Fruit fly (Drosophila melanogaster) whole organism, pupa: ENCODE results near the gene CG31259.

Experiments
- CG10348 ChIP-seq: fragments of 200-800 bp; sonication (Bioruptor generic); IDR thresholded peaks from 2 replicates; pipeline ENCODE4 v1.3.6; 2022; ENCODE audit warnings: missing biosample characterization, missing genetic modification characterization
- CG13204 ChIP-seq: fragments of 200-800 bp; sonication (Bioruptor generic); optimal IDR thresholded peaks from 2 replicates; lab custom pipeline; 2018; ENCODE audit warnings: missing biosample characterization, mild to moderate bottlenecking, missing genetic modification characterization, moderate library complexity
- CG14655 ChIP-seq: fragments of 200-800 bp; sonication (Bioruptor generic); optimal IDR thresholded peaks from 3 replicates; lab custom pipeline; 2017; ENCODE audit warnings: mild to moderate bottlenecking, missing biosample characterization, missing genetic modification reagents, missing genetic modification characterization
- CG15710 ChIP-seq: fragments of 200-800 bp; sonication (Bioruptor generic); optimal IDR thresholded peaks from 2 replicates; lab custom pipeline; 2018; ENCODE audit warnings: missing biosample characterization, mild to moderate bottlenecking, missing genetic modification characterization, moderate library complexity
- CG17806 ChIP-seq: fragments of 200-800 bp; sonication (Bioruptor generic); optimal IDR thresholded peaks from 2 replicates; lab custom pipeline; 2018; ENCODE audit warnings: missing biosample characterization, mild to moderate bottlenecking, missing genetic modification characterization, moderate library complexity
- CG32121 ChIP-seq: fragments of 200-800 bp; sonication (Bioruptor generic); IDR thresholded peaks from 2 replicates; pipeline ENCODE4 v1.3.6; 2022; ENCODE audit warnings: missing biosample characterization, missing genetic modification characterization
- CG34367 ChIP-seq: fragments of 200-800 bp; sonication (Bioruptor generic); optimal IDR thresholded peaks from 2 replicates; lab custom pipeline; 2018; ENCODE audit warnings: missing biosample characterization, mild to moderate bottlenecking, missing genetic modification characterization
- CG4496 ChIP-seq: fragments of 200-800 bp; sonication (Bioruptor generic); IDR thresholded peaks from 3 replicates; pipeline ENCODE4 v1.3.6; 2022; ENCODE audit warnings: missing biosample characterization, missing genetic modification characterization
- CG8159 ChIP-seq: fragments of 200-800 bp; sonication (Bioruptor generic); optimal IDR thresholded peaks from 3 replicates; lab custom pipeline; 2018; ENCODE audit warnings: missing biosample characterization, mild to moderate bottlenecking, missing genetic modification characterization, moderate library complexity
- D1 ChIP-seq: fragments of 200-800 bp; sonication (Bioruptor generic); optimal IDR thresholded peaks from 2 replicates; lab custom pipeline; 2018; ENCODE audit warnings: missing biosample characterization, mild to moderate bottlenecking, missing genetic modification characterization, moderate library complexity
- EcR ChIP-seq: fragments of 200-800 bp; sonication (Bioruptor generic); optimal IDR thresholded peaks from 3 replicates; lab custom pipeline; 2019; ENCODE audit warnings: missing biosample characterization, missing genetic modification characterization, mild to moderate bottlenecking, moderate library complexity, missing genetic modification reagents
- Pif1A ChIP-seq: fragments of 200-800 bp; sonication (Bioruptor generic); optimal IDR thresholded peaks from 3 replicates; lab custom pipeline; 2016; ENCODE audit warnings: missing biosample characterization, missing genetic modification characterization
- Pif1B ChIP-seq: fragments of 200-800 bp; sonication (Bioruptor generic); optimal IDR thresholded peaks from 3 replicates; lab custom pipeline; 2016; ENCODE audit warnings: missing biosample characterization, missing genetic modification characterization
- rn ChIP-seq: fragments of 200-800 bp; sonication (Bioruptor generic); IDR thresholded peaks from 2 replicates; pipeline ENCODE4 v1.3.6; 2022; ENCODE audit warnings: missing biosample characterization, missing genetic modification characterization

DNA sequence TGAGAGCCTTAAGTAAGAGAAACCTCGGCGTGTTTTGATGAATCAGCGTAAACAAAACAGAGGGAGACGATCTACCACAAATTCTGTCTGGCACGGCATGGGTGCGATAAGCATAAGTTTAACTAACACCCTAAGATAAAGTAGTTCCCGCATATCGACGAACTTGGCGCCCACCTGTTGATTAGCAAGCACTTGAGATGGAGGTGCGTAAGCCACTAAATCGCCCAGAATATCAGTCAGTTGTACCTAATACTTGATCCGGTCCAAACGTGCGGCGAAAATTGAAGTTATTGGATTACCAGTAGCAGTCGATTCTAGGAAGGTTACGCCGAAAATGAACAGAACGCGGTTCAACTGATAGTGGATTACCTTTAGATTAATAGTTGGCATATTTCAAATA, 2.2 kb upstream of the CG31259 start, which contains the start of gene CG31454:
- TF ChIP-seq CG14655 (GFP tag; lab: Kevin White, UChicago) (no peak), CG17806 (no peak), CG15710 (no peak), D1 (no peak), CG13204 (GFP tag; lab: Kevin White, UChicago) (no peak), CG4496 (no peak), Pif1A (no peak), Pif1B (GFP tag; lab: Kevin White, UChicago) (no peak), CG34367 (tag; lab: Kevin White, UChicago) (no peak), rn (GFP tag; lab: Robert Waterston, UW) (no peak), CG8159 (no peak), EcR (GFP tag; lab: Kevin White, UChicago) (no peak), CG32121 (no peak), CG10348 (GFP tag; lab: Robert Waterston, UW) (no peak)
